Worm (Caenorhabditis elegans) whole organism, late embryonic: ENCODE data around the gene ugt-61.

Source experiments
- C38D4.7 ChIP-seq: fragments of 200-800 bp; sonication (Bioruptor generic); optimal IDR thresholded peaks from 2 replicates; lab custom pipeline; 2018; ENCODE audit warnings: mild to moderate bottlenecking, missing genetic modification characterization, moderate library complexity, missing compliant biosample characterization
- ceh-2 ChIP-seq: sonication (generic microtip); optimal IDR thresholded peaks from 2 replicates; lab custom pipeline; 2016; ENCODE audit warnings: missing genotype, missing genetic modification characterization, missing compliant biosample characterization
- ceh-34 ChIP-seq: sonication (generic microtip); optimal IDR thresholded peaks from 2 replicates; lab custom pipeline; 2016; ENCODE audit warnings: mild to moderate bottlenecking, missing genetic modification characterization, missing compliant biosample characterization
- che-1 ChIP-seq: sonication (generic microtip); optimal IDR thresholded peaks from 2 replicates; lab custom pipeline; 2016; ENCODE audit warnings: mild to moderate bottlenecking, missing genetic modification characterization, missing compliant biosample characterization
- elt-4 ChIP-seq: sonication (generic microtip); optimal IDR thresholded peaks from 2 replicates; lab custom pipeline; 2016; ENCODE audit warnings: missing genetic modification characterization, missing compliant biosample characterization
- hlh-30 ChIP-seq: sonication (generic microtip); optimal IDR thresholded peaks from 2 replicates; lab custom pipeline; 2017; ENCODE audit warnings: antibody characterized with exemption, missing genetic modification characterization, missing compliant biosample characterization; ENCODE audit not compliant: insufficient read depth
- hlh-8 ChIP-seq: sonication (generic microtip); optimal IDR thresholded peaks from 2 replicates; lab custom pipeline; 2016; ENCODE audit warnings: missing genotype, missing genetic modification characterization, missing compliant biosample characterization
- lin-11 ChIP-seq: fragments of 200-800 bp; sonication (Bioruptor generic); optimal IDR thresholded peaks from 2 replicates; lab custom pipeline; 2018; ENCODE audit warnings: mild to moderate bottlenecking, missing genetic modification characterization, missing compliant biosample characterization
- pha-4 ChIP-seq: fragments of 150-350 bp; optimal IDR thresholded peaks from 2 replicates; lab custom pipeline; 2018; ENCODE audit warnings: missing biosample characterization, missing genetic modification reagents, missing genetic modification characterization
- rnt-1 ChIP-seq: sonication (generic microtip); optimal IDR thresholded peaks from 2 replicates; lab custom pipeline; 2016; ENCODE audit warnings: missing genetic modification characterization, missing compliant biosample characterization
- tbx-2 ChIP-seq: sonication (generic microtip); optimal IDR thresholded peaks from 2 replicates; lab custom pipeline; 2016; ENCODE audit warnings: missing genetic modification characterization, missing compliant biosample characterization
- tbx-7 ChIP-seq: sonication (generic microtip); optimal IDR thresholded peaks from 2 replicates; lab custom pipeline; 2016; ENCODE audit warnings: missing genotype, missing genetic modification characterization, missing compliant biosample characterization

DNA sequence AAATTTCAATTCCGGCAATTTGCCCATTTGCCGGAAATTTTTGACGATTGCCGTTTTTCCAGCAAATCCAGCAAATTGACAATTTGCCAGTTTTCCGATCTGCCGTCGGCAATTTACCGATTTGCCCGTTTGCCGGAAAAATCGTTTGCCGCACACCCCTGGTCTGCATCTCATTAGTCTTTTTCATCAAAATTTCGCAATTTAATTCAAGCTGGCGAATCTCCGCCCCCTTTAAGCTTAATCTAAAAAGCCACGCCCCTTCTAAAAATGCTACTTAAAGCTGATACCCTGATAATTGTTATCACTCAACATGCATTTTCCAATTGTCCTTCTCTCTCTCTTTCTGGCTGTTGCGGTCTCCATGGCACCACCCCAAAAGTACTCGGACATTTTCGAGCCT lies 41.1 kb downstream of the ugt-61 start, which contains the start of gene Y60C6A.1:
- no peak for TF ChIP-seq ceh-2 (tag; lab: Kevin White, UChicago)
- TF ChIP-seq elt-4 (tag; lab: Kevin White, UChicago) = no peak
- TF ChIP-seq ceh-34 = no peak
- TF ChIP-seq che-1 (tag; lab: Kevin White, UChicago) = no peak
- no peak for TF ChIP-seq hlh-30
- no peak for TF ChIP-seq hlh-8 (tag; lab: Kevin White, UChicago)
- no peak for TF ChIP-seq tbx-7 (tag; lab: Kevin White, UChicago)
- no peak for TF ChIP-seq tbx-2 (tag; lab: Kevin White, UChicago)
- TF ChIP-seq C38D4.7 (GFP tag; lab: Kevin White, UChicago) = no peak
- no peak for TF ChIP-seq rnt-1
- TF ChIP-seq pha-4 (tag; lab: Kevin White, UChicago) = no peak
- no peak for TF ChIP-seq lin-11
